Fruit fly (Drosophila melanogaster) whole organism, embryonic: Measurements from ENCODE around the gene lva.
A peak's percentile ranks its signal among the peaks of the same experiment; 100 is the strongest.

ENCODE experiments used
- ATbp ChIP-seq: fragments of 200-800 bp; sonication (Bioruptor generic); optimal IDR thresholded peaks from 2 replicates; lab custom pipeline; 2017; ENCODE audit warnings: missing biosample characterization, mild to moderate bottlenecking, missing genetic modification characterization, missing genetic modification reagents
- Abd-B ChIP-seq: fragments of 200-800 bp; sonication (Bioruptor generic); optimal IDR thresholded peaks from 2 replicates; lab custom pipeline; 2018; ENCODE audit warnings: missing biosample characterization, mild to moderate bottlenecking, missing genetic modification characterization, moderate library complexity
- Aef1 ChIP-seq: fragments of 200-800 bp; sonication (Bioruptor generic); IDR thresholded peaks from 3 replicates; pipeline ENCODE4 v1.3.6; 2022; ENCODE audit warnings: missing biosample characterization, missing genetic modification characterization
- Atf3 ChIP-seq: fragments of 200-800 bp; sonication (Bioruptor generic); optimal IDR thresholded peaks from 3 replicates; lab custom pipeline; 2016; ENCODE audit warnings: missing biosample characterization, missing genetic modification characterization
- B-H1 ChIP-seq: fragments of 200-800 bp; sonication (Bioruptor generic); IDR thresholded peaks from 3 replicates; pipeline ENCODE4 v1.3.6; 2022; ENCODE audit warnings: missing biosample characterization, missing genetic modification characterization
- CG1024 ChIP-seq: fragments of 200-800 bp; sonication (Bioruptor generic); IDR thresholded peaks from 2 replicates; pipeline ENCODE4 v1.3.6; 2022; ENCODE audit warnings: missing biosample characterization, missing genetic modification characterization
- CG13424 ChIP-seq: fragments of 200-800 bp; sonication (Bioruptor generic); optimal IDR thresholded peaks from 2 replicates; lab custom pipeline; 2019; ENCODE audit warnings: missing biosample characterization, mild to moderate bottlenecking, missing genetic modification characterization, moderate library complexity
- CG15514 ChIP-seq: fragments of 200-800 bp; sonication (Bioruptor generic); optimal IDR thresholded peaks from 3 replicates; lab custom pipeline; 2017; ENCODE audit warnings: missing biosample characterization, missing genetic modification characterization, mild to moderate bottlenecking, moderate library complexity, missing genetic modification reagents
- CG17829 ChIP-seq: fragments of 200-800 bp; optimal IDR thresholded peaks from 2 replicates; lab custom pipeline; 2019; ENCODE audit warnings: missing biosample characterization, mild to moderate bottlenecking, missing genetic modification characterization, moderate library complexity
- CG18599 ChIP-seq: fragments of 200-800 bp; sonication (Bioruptor generic); optimal IDR thresholded peaks from 3 replicates; lab custom pipeline; 2017; ENCODE audit warnings: missing biosample characterization, missing genetic modification characterization, mild to moderate bottlenecking, moderate library complexity, missing genetic modification reagents
- CG2116 ChIP-seq: fragments of 200-800 bp; sonication (Bioruptor generic); optimal IDR thresholded peaks from 3 replicates; lab custom pipeline; 2018; ENCODE audit warnings: missing biosample characterization, mild to moderate bottlenecking, missing genetic modification characterization
- CG2678 ChIP-seq: fragments of 200-800 bp; sonication (Bioruptor generic); optimal IDR thresholded peaks from 3 replicates; lab custom pipeline; 2019; ENCODE audit warnings: missing biosample characterization, mild to moderate bottlenecking, missing genetic modification characterization, moderate library complexity
- CG33213 ChIP-seq: fragments of 200-800 bp; sonication (Bioruptor generic); optimal IDR thresholded peaks from 3 replicates; lab custom pipeline; 2016; ENCODE audit warnings: missing biosample characterization, missing genetic modification characterization
- CG4424 ChIP-seq: fragments of 200-800 bp; sonication (Bioruptor generic); optimal IDR thresholded peaks from 3 replicates; lab custom pipeline; 2016; ENCODE audit warnings: missing biosample characterization, missing genetic modification characterization
- CG4617 ChIP-seq: fragments of 200-800 bp; sonication (Bioruptor generic); optimal IDR thresholded peaks from 3 replicates; lab custom pipeline; 2016; ENCODE audit warnings: missing biosample characterization, missing genetic modification characterization, borderline replicate concordance
- CG6689 ChIP-seq: fragments of 200-800 bp; sonication (Bioruptor generic); IDR thresholded peaks from 2 replicates; pipeline ENCODE4 v1.3.6; 2022; ENCODE audit warnings: missing biosample characterization, missing genetic modification characterization
- CG8089 ChIP-seq: fragments of 200-800 bp; sonication (Bioruptor generic); optimal IDR thresholded peaks from 3 replicates; lab custom pipeline; 2016; ENCODE audit warnings: missing biosample characterization, missing genetic modification characterization
- CG8281 ChIP-seq: fragments of 200-800 bp; sonication (Bioruptor generic); optimal IDR thresholded peaks from 2 replicates; lab custom pipeline; 2018; ENCODE audit warnings: missing biosample characterization, mild to moderate bottlenecking, missing genetic modification characterization, moderate library complexity
- Chrac-16 ChIP-seq: fragments of 200-800 bp; sonication (Bioruptor generic); optimal IDR thresholded peaks from 3 replicates; lab custom pipeline; 2016; ENCODE audit warnings: missing biosample characterization, missing genetic modification characterization
- Dfd ChIP-seq, 2 experiments: fragments of >200 bp; optimal IDR thresholded peaks; 2 replicates each; lab custom pipeline; 2017; ENCODE audit warnings: missing biosample characterization in 2 of 2, missing genetic modification characterization in 2 of 2
- Doc2 ChIP-seq: fragments of 200-800 bp; sonication (Bioruptor generic); IDR thresholded peaks from 2 replicates; pipeline ENCODE4 v1.3.6; 2022; ENCODE audit warnings: missing biosample characterization, missing genetic modification characterization
- Ets65A ChIP-seq: fragments of 200-800 bp; sonication (Bioruptor generic); peaks from one replicate; lab custom pipeline; 2016; ENCODE audit warnings: missing biosample characterization, missing genetic modification characterization
- HLH3B ChIP-seq: fragments of 200-800 bp; sonication (Bioruptor generic); IDR thresholded peaks from 2 replicates; pipeline ENCODE4 v1.3.6; 2022; ENCODE audit warnings: missing biosample characterization, missing genetic modification characterization
- Hsf ChIP-seq: fragments of 200-800 bp; sonication (Bioruptor generic); optimal IDR thresholded peaks from 3 replicates; lab custom pipeline; 2016; ENCODE audit warnings: missing biosample characterization, missing genetic modification characterization
- Med ChIP-seq: fragments of 200-800 bp; sonication (Bioruptor generic); peaks from one replicate; lab custom pipeline; 2016; ENCODE audit warnings: missing biosample characterization, missing genetic modification characterization, mild to moderate bottlenecking, inconsistent platforms, moderate library complexity
- NfI ChIP-seq: fragments of 200-800 bp; sonication (Bioruptor generic); optimal IDR thresholded peaks from 3 replicates; lab custom pipeline; 2018; ENCODE audit warnings: missing biosample characterization, mild to moderate bottlenecking, missing genetic modification characterization, moderate library complexity
- Optix ChIP-seq: fragments of 200-800 bp; sonication (Bioruptor generic); IDR thresholded peaks from 3 replicates; pipeline ENCODE4 v1.3.6; 2022; ENCODE audit warnings: missing biosample characterization, missing genetic modification characterization
- Trl ChIP-seq, 3 experiments: fragments of >200 bp in 2 of 3; fragments of 200-800 bp in 1 of 3; sonication (Bioruptor generic) in 1 of 3; optimal IDR thresholded peaks; 2 replicates in 1 of 3; 3 replicates in 2 of 3; lab custom pipeline; 2016 to 2017; ENCODE audit warnings: missing biosample characterization in 1 of 3, missing genetic modification characterization in 1 of 3
- bab2 ChIP-seq: fragments of 200-800 bp; sonication (Bioruptor generic); optimal IDR thresholded peaks from 2 replicates; lab custom pipeline; 2016; ENCODE audit warnings: missing biosample characterization, missing genetic modification characterization
- bsh ChIP-seq, 2 experiments: fragments of 200-800 bp; sonication (Bioruptor generic); optimal IDR thresholded peaks; 2 replicates each; lab custom pipeline; 2017 to 2018; ENCODE audit warnings: mild to moderate bottlenecking in 2 of 2, missing biosample characterization in 2 of 2, missing genetic modification characterization in 2 of 2, moderate library complexity in 1 of 2
- danr ChIP-seq: fragments of 200-800 bp; sonication (Bioruptor generic); IDR thresholded peaks from 2 replicates; pipeline ENCODE4 v1.3.6; 2022; ENCODE audit warnings: missing biosample characterization, missing genetic modification characterization
- gro ChIP-seq: fragments of 200-800 bp; sonication (Bioruptor generic); optimal IDR thresholded peaks from 2 replicates; lab custom pipeline; 2016; ENCODE audit warnings: missing biosample characterization, missing genetic modification characterization
- h ChIP-seq: fragments of >200 bp; optimal IDR thresholded peaks from 2 replicates; lab custom pipeline; 2017
- ham ChIP-seq: fragments of 200-800 bp; sonication (Bioruptor generic); IDR thresholded peaks from 2 replicates; pipeline ENCODE4 v1.3.6; 2022; ENCODE audit warnings: missing biosample characterization, missing genetic modification characterization
- inv ChIP-seq: fragments of 200-800 bp; sonication (Bioruptor generic); IDR thresholded peaks from 2 replicates; pipeline ENCODE4 v1.3.6; 2022; ENCODE audit warnings: missing biosample characterization, missing genetic modification characterization; ENCODE audit not compliant: partially characterized antibody
- jumu ChIP-seq: fragments of 200-800 bp; sonication (Bioruptor generic); optimal IDR thresholded peaks from 3 replicates; lab custom pipeline; 2016; ENCODE audit warnings: missing biosample characterization, missing genetic modification characterization
- lola ChIP-seq, 3 experiments: fragments of >200 bp in 2 of 3; fragments of 200-800 bp in 1 of 3; sonication (Bioruptor generic) in 1 of 3; optimal IDR thresholded peaks; 2 replicates each; lab custom pipeline; 2017 to 2019; ENCODE audit warnings: missing biosample characterization in 3 of 3, missing genetic modification characterization in 3 of 3, mild to moderate bottlenecking in 1 of 3, moderate library complexity in 1 of 3
- pan ChIP-seq, 4 experiments: fragments of >200 bp in 3 of 4; fragments of 200-800 bp in 1 of 4; sonication (Bioruptor generic) in 1 of 4; optimal IDR thresholded peaks in 3 of 4; IDR thresholded peaks in 1 of 4; 2 replicates each; pipeline versions ENCODE4 v1.3.6 to Lab custom; 2017 to 2022; ENCODE audit warnings: missing biosample characterization in 2 of 4, missing genetic modification characterization in 2 of 4, mixed read lengths in 1 of 4
- sens ChIP-seq: fragments of 200-800 bp; sonication (Bioruptor generic); peaks from one replicate; lab custom pipeline; 2016; ENCODE audit warnings: missing biosample characterization, missing genetic modification characterization
- seq ChIP-seq: fragments of 200-800 bp; sonication (Bioruptor generic); IDR thresholded peaks from 2 replicates; pipeline ENCODE4 v1.3.6; 2022; ENCODE audit warnings: missing biosample characterization, missing genetic modification characterization
- sima ChIP-seq: fragments of 200-800 bp; sonication (Bioruptor generic); optimal IDR thresholded peaks from 2 replicates; lab custom pipeline; 2016; ENCODE audit warnings: missing biosample characterization, missing genetic modification characterization
- ssp ChIP-seq: fragments of 200-800 bp; sonication (Bioruptor generic); IDR thresholded peaks from 2 replicates; pipeline ENCODE4 v1.3.6; 2022; ENCODE audit warnings: missing biosample characterization, missing genetic modification characterization
- tna ChIP-seq: fragments of 200-800 bp; sonication (Bioruptor generic); IDR thresholded peaks from 2 replicates; pipeline ENCODE4 v1.3.6; 2022; ENCODE audit warnings: missing biosample characterization, missing genetic modification characterization; ENCODE audit not compliant: partially characterized antibody
- trem ChIP-seq: fragments of 200-800 bp; optimal IDR thresholded peaks from 3 replicates; lab custom pipeline; 2019; ENCODE audit warnings: missing biosample characterization, mild to moderate bottlenecking, missing genetic modification characterization, moderate library complexity
- ttk ChIP-seq: fragments of 200-800 bp; sonication (Bioruptor generic); IDR thresholded peaks from 2 replicates; pipeline ENCODE4 v2.1.2; 2022; ENCODE audit warnings: missing biosample characterization, missing genetic modification characterization
- unpg ChIP-seq: fragments of 200-800 bp; sonication (Bioruptor generic); optimal IDR thresholded peaks from 3 replicates; lab custom pipeline; 2018; ENCODE audit warnings: missing biosample characterization, mild to moderate bottlenecking, missing genetic modification characterization, moderate library complexity
- wor ChIP-seq: fragments of 200-800 bp; sonication (Bioruptor generic); IDR thresholded peaks from 2 replicates; pipeline ENCODE4 v1.3.6; 2022; ENCODE audit warnings: missing biosample characterization, missing genetic modification characterization

The lva gene

DNA sequence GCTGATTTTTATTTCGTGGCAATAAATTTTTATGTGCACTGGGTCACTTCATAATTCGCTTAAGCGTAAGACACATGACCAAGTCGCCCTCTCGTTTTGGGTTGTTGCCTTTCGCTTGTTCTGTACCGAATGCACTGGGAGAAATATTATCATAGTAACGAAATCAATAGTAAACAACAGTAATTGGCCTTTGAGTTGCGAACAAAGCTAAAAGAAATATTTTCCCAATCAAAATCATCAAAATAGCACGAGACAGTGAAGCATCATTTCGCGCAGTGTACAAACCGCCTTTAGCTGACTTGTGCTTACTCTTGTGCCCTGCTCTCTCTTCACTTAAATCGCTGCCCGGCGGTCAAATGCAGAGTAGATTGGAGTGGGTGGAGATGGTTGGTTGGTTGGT lies 45.7 kb upstream of the lva start (continued):
- TF ChIP-seq CG2678 (tag; lab: Kevin White, UChicago) (peak; percentile 67), CG6689 (GFP tag; lab: Robert Waterston, UW) (0 out of 2 replicates have a peak, but pooled peaks have one; percentile 35), CG8281 (tag; lab: Kevin White, UChicago) (peak; percentile 18), danr (GFP tag; lab: Robert Waterston, UW) (peak; percentile 35; the same call in 1 of the 2 replicates)

DNA sequence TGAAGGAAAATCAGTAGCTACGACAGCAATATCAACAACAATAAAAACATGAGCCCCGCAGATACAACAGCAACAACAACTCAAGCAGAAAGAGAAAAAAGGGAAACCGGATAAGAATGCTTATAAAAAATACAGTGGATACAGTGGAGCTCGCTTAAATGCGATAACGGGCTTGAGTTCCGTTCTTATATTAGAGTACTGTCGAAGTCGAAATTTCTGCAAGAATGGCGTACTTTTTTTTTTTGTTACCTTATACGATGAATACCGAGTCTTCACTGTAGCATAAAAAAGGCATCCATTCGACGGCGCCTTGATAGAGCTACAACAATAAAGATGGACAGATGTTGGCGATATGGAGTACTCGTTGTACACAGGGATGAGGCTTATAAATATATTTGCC lies 45.1 kb upstream of the lva start:
- TF ChIP-seq bab2 (GFP tag; lab: Kevin White, UChicago) (peak; percentile 41), Dfd (GFP tag; optimal IDR thresholded peaks at IDR 0.05; lab: Kevin White, UChicago) (no peak), CG4424 (GFP tag; lab: Kevin White, UChicago) (peak; percentile 34), CG8089 (GFP tag; lab: Kevin White, UChicago) (peak; percentile 14), h (lab: Kevin White, UChicago) (no peak), Chrac-16 (GFP tag; lab: Kevin White, UChicago) (peak; percentile 41), sima (no peak), ttk (GFP tag; lab: Robert Waterston, UW) (peak; percentile 49), CG18599 (GFP tag; lab: Kevin White, UChicago) (peak; percentile 68), Hsf (GFP tag; lab: Kevin White, UChicago) (peak; percentile 53), ssp (GFP tag; lab: Robert Waterston, UW) (0 out of 2 replicates have a peak, but pooled peaks have one; percentile 17), bsh (GFP tag; optimal IDR thresholded peaks at IDR 0.05; lab: Kevin White, UChicago) (peak in 1 of 2 experiments; percentile 50), Doc2 (no peak), CG2678 (tag; lab: Kevin White, UChicago) (peak; percentile 60), Ets65A (GFP tag; lab: Kevin White, UChicago) (peak; percentile 92), NfI (GFP tag; lab: Kevin White, UChicago) (peak; percentile 41), CG6689 (GFP tag; lab: Robert Waterston, UW) (peak; percentile 38; the same call in 1 of the 2 replicates), Atf3 (GFP tag; lab: Kevin White, UChicago) (peak; percentile 24), CG17829 (no peak), pan (optimal IDR thresholded peaks at IDR 0.05; lab: Kevin White, UChicago) (no peak), pan (GFP tag; optimal IDR thresholded peaks at IDR 0.05 in 1 of 2, IDR thresholded peaks at IDR 0.05 in 1 of 2) (peak in 1 of 2 experiments; percentile 38), Abd-B (GFP tag; lab: Kevin White, UChicago) (peak; percentile 41), B-H1 (GFP tag; lab: Robert Waterston, UW) (peak; percentile 34; the same call in 1 of the 3 replicates), jumu (peak; percentile 30), unpg (peak; percentile 48), gro (GFP tag; lab: Kevin White, UChicago) (peak; percentile 0), CG4617 (GFP tag; lab: Kevin White, UChicago) (no peak), CG1024 (GFP tag; lab: Robert Waterston, UW) (0 out of 2 replicates have a peak, but pooled peaks have one; percentile 37), trem (tag; lab: Kevin White, UChicago) (no peak), tna (no peak), sens (peak; percentile 75), Optix (GFP tag; lab: Robert Waterston, UW) (0 out of 3 replicates have a peak, but pooled peaks have one; percentile 22), HLH3B (GFP tag; lab: Robert Waterston, UW) (peak; percentile 55), Med (GFP tag; lab: Kevin White, UChicago) (peak; percentile 89), CG33213 (GFP tag; lab: Kevin White, UChicago) (peak; percentile 20), wor (GFP tag; lab: Robert Waterston, UW) (no peak), Trl (optimal IDR thresholded peaks at IDR 0.05; lab: Kevin White, UChicago) (no peak), Trl (GFP tag; optimal IDR thresholded peaks at IDR 0.05; lab: Kevin White, UChicago) (peak; percentile 39), lola (GFP tag; optimal IDR thresholded peaks at IDR 0.05; lab: Kevin White, UChicago) (peak in 1 of 3 experiments; percentile 21), ham (GFP tag; lab: Robert Waterston, UW) (no peak), inv (no peak), ATbp (GFP tag; lab: Kevin White, UChicago) (no peak), Aef1 (GFP tag; lab: Robert Waterston, UW) (0 out of 3 replicates have a peak, but pooled peaks have one; percentile 24), CG2116 (no peak), seq (0 out of 2 replicates have a peak, but pooled peaks have one; percentile 12), CG15514 (GFP tag; lab: Kevin White, UChicago) (peak; percentile 17), CG13424 (tag; lab: Kevin White, UChicago) (peak; percentile 51)
